Worm (Caenorhabditis elegans): ENCODE data around the gene fbxa-65.
A peak's percentile ranks its signal among the peaks of the same experiment; 100 is the strongest.

Gene fbxa-65

ce11 chrV:3388299-3388698, 42.0 kb upstream of the fbxa-65 start (continued):
- no peak for TF ChIP-seq nhr-237 (tag; optimal IDR thresholded peaks at IDR 0.05)
- TF ChIP-seq dmd-6 (GFP tag; IDR thresholded peaks at IDR 0.05): peak; percentile 81
- TF ChIP-seq ceh-62 (tag; optimal IDR thresholded peaks at IDR 0.05): no peak
- TF ChIP-seq hlh-30 (tag; optimal IDR thresholded peaks at IDR 0.05; ENCODE audit: insufficient read depth): peak; percentile 57
- no peak for TF ChIP-seq nhr-6 (tag; optimal IDR thresholded peaks at IDR 0.05)
- TF ChIP-seq nhr-48 (tag; optimal IDR thresholded peaks at IDR 0.05): peak; percentile 82
- peak; percentile 54 for TF ChIP-seq nhr-77 (tag; optimal IDR thresholded peaks at IDR 0.05)
- TF ChIP-seq ceh-20 (GFP tag; IDR thresholded peaks at IDR 0.05): no peak
- TF ChIP-seq aly-2 (tag; optimal IDR thresholded peaks at IDR 0.05): no peak
- TF ChIP-seq ama-1 (optimal IDR thresholded peaks at IDR 0.05): no peak
- TF ChIP-seq daf-19 (GFP tag; conservative IDR thresholded peaks at IDR 0.05): no peak
- TF ChIP-seq mdt-29 (GFP tag; IDR thresholded peaks at IDR 0.05): no peak
- no peak for TF ChIP-seq lsy-2 (tag; optimal IDR thresholded peaks at IDR 0.05)
- TF ChIP-seq R02D3.7 (tag; optimal IDR thresholded peaks at IDR 0.05): no peak
- TF ChIP-seq egl-43 (GFP tag; IDR thresholded peaks at IDR 0.05): no peak
- TF ChIP-seq madf-5 (GFP tag; IDR thresholded peaks at IDR 0.05): no peak
- no peak for TF ChIP-seq fkh-10 (GFP tag; optimal IDR thresholded peaks at IDR 0.05)
- no peak for TF ChIP-seq zag-1 (tag; optimal IDR thresholded peaks at IDR 0.05)
- TF ChIP-seq duxl-1 (tag; optimal IDR thresholded peaks at IDR 0.05; ENCODE audit: poor library complexity): peak; percentile 21
- no peak for TF ChIP-seq nhr-102 (tag; optimal IDR thresholded peaks at IDR 0.05)
- TF ChIP-seq snpc-4 (tag; optimal IDR thresholded peaks at IDR 0.05): no peak
- TF ChIP-seq jun-1 (tag; optimal IDR thresholded peaks at IDR 0.05): no peak
- no peak for TF ChIP-seq F49E8.2 (tag; optimal IDR thresholded peaks at IDR 0.05; ENCODE audit: borderline replicate concordance)

ce11 chrV:3376973-3377372, 30.7 kb upstream of the fbxa-65 start, which contains the start of gene srbc-2:
TSS of gene srbc-2 (minus strand) at chrV:3377073.
- TF ChIP-seq skn-1 (tag; optimal IDR thresholded peaks at IDR 0.05) (no peak), hif-1 (tag; optimal IDR thresholded peaks at IDR 0.05) (no peak), tag-97 (GFP tag; IDR thresholded peaks at IDR 0.05) (no peak), ZK337.2 (GFP tag; IDR thresholded peaks at IDR 0.05) (no peak), F49E8.2 (tag; optimal IDR thresholded peaks at IDR 0.05; ENCODE audit: borderline replicate concordance) (no peak), zip-2 (tag; optimal IDR thresholded peaks at IDR 0.05) (no peak), fkh-10 (GFP tag; optimal IDR thresholded peaks at IDR 0.05) (no peak), nhr-102 (tag; optimal IDR thresholded peaks at IDR 0.05) (no peak), unc-62 (GFP tag; optimal IDR thresholded peaks at IDR 0.05 in 1 of 2) (no peak), unc-62 (tag; optimal IDR thresholded peaks at IDR 0.05) (no peak), nhr-42 (GFP tag; IDR thresholded peaks at IDR 0.05) (no peak), nhr-11 (tag; optimal IDR thresholded peaks at IDR 0.05) (no peak), lin-13 (GFP tag; optimal IDR thresholded peaks at IDR 0.05) (no peak), nhr-41 (GFP tag; IDR thresholded peaks at IDR 0.05) (no peak), lir-3 (tag; optimal IDR thresholded peaks at IDR 0.05) (no peak)

ce11 chrV:3372673-3373072, 26.4 kb upstream of the fbxa-65 start, which contains the start of gene srx-121:
TSS of gene srx-121 (minus strand) at chrV:3372773.
- TF ChIP-seq Y105C5A.15 (GFP tag; IDR thresholded peaks at IDR 0.05) (no peak), ama-1 (optimal IDR thresholded peaks at IDR 0.05) (no peak), nhr-25 (tag; optimal IDR thresholded peaks at IDR 0.05; ENCODE audit: borderline replicate concordance, insufficient read depth) (no peak), arid-1 (GFP tag; conservative IDR thresholded peaks at IDR 0.05) (no peak), ceh-32 (tag; optimal IDR thresholded peaks at IDR 0.05; ENCODE audit: poor library complexity) (no peak), F37D6.2 (tag; optimal IDR thresholded peaks at IDR 0.05) (no peak), ctbp-1 (GFP tag; IDR thresholded peaks at IDR 0.05) (no peak), hlh-30 (tag; optimal IDR thresholded peaks at IDR 0.05; ENCODE audit: insufficient read depth) (no peak), nhr-6 (tag; optimal IDR thresholded peaks at IDR 0.05) (no peak), unc-130 (GFP tag; optimal IDR thresholded peaks at IDR 0.05) (no peak), ces-1 (GFP tag; optimal IDR thresholded peaks at IDR 0.05) (no peak), set-16 (GFP tag; IDR thresholded peaks at IDR 0.05) (no peak)
